Fruit fly (Drosophila melanogaster): ENCODE data around the gene CG7016.

DNA sequence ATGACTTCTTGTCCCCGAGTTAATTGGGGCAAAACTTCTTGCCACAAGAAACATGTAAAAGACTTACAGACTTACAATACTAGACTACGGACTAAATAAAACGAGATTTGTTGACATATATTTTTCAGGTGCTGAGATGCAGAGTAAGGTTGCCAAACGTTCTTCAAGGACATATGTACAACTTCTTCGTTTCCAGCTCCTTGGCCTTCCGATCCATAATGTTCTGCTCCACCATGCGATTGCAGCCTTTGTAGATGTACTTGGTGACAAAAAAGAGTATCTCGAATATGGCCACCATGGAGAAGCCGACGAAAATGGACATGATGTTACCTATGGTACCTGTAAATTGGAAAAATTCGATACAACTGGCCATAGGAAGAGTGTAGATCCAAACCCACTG lies 5.3 kb upstream of the CG7016 start, which contains the start of gene CAH4:
- TF ChIP-seq CG8478 (optimal IDR thresholded peaks at IDR 0.05) (no peak), CTCF (optimal IDR thresholded peaks at IDR 0.05) (no peak)

Measured in S2 (cell line).